Fruit fly (Drosophila melanogaster) whole organism, pupa: Measurements from ENCODE around the gene CG32459.

Experiments used
- CG34367 ChIP-seq: fragments of 200-800 bp; sonication (Bioruptor generic); optimal IDR thresholded peaks from 2 replicates; lab custom pipeline; 2018; ENCODE audit warnings: missing biosample characterization, mild to moderate bottlenecking, missing genetic modification characterization
- CG8301 ChIP-seq: fragments of 200-800 bp; sonication (Bioruptor generic); optimal IDR thresholded peaks from 2 replicates; lab custom pipeline; 2018; ENCODE audit warnings: missing biosample characterization, mild to moderate bottlenecking, missing genetic modification characterization
- D1 ChIP-seq: fragments of 200-800 bp; sonication (Bioruptor generic); optimal IDR thresholded peaks from 2 replicates; lab custom pipeline; 2018; ENCODE audit warnings: missing biosample characterization, mild to moderate bottlenecking, missing genetic modification characterization, moderate library complexity
- EcR ChIP-seq: fragments of 200-800 bp; sonication (Bioruptor generic); optimal IDR thresholded peaks from 3 replicates; lab custom pipeline; 2019; ENCODE audit warnings: missing biosample characterization, missing genetic modification characterization, mild to moderate bottlenecking, moderate library complexity, missing genetic modification reagents
- Ets98B ChIP-seq: fragments of 200-800 bp; sonication (Bioruptor generic); IDR thresholded peaks from 2 replicates; pipeline ENCODE4 v1.3.6; 2022; ENCODE audit warnings: missing biosample characterization, missing genetic modification characterization
- fd96Ca ChIP-seq: fragments of 200-800 bp; sonication (Bioruptor generic); IDR thresholded peaks from 3 replicates; pipeline ENCODE4 v1.3.6; 2022; ENCODE audit warnings: missing biosample characterization, missing genetic modification characterization

- no peak for TF ChIP-seq CG8301
- TF ChIP-seq D1 (tag; lab: Kevin White, UChicago) = no peak
- TF ChIP-seq CG34367 = no peak
- no peak for TF ChIP-seq Ets98B (GFP tag; lab: Robert Waterston, UW)
- TF ChIP-seq fd96Ca (GFP tag; lab: Robert Waterston, UW) = no peak
- no peak for TF ChIP-seq EcR (GFP tag; lab: Kevin White, UChicago)
Measured at dm6 chr3L:22856009-22856477, at the start of gene CG32459.
